Worm (Caenorhabditis elegans): ENCODE results near the gene F31A3.5.

DNA sequence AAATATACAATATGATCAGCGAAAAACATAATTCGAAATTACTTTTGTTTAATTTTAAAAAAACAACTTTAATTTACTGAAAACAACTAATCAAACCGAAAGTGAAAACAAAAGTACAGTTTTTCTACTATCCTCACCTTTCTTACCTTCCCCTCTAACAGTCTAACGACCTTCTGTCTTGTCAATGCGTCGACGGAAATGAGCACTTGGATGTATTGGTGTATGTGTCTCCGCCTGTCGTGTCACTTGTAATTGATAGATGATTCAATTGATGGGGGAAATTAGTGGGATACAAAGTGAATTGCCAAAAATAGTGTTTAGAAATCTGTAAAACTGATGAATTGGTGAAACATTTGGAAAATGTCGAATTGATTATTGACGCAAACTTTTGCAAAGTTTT is at the start of gene F31A3.5:
- TF ChIP-seq nhr-12 (tag; optimal IDR thresholded peaks at IDR 0.05) (no peak), lin-15B (tag; optimal IDR thresholded peaks at IDR 0.05) (no peak), pha-4 (tag; optimal IDR thresholded peaks at IDR 0.05) (no peak), unc-62 (GFP tag; optimal IDR thresholded peaks at IDR 0.05) (no peak)

Measured in whole organism, L3 larva.